Worm (Caenorhabditis elegans): Measurements from ENCODE around the gene C25E10.12.

DNA sequence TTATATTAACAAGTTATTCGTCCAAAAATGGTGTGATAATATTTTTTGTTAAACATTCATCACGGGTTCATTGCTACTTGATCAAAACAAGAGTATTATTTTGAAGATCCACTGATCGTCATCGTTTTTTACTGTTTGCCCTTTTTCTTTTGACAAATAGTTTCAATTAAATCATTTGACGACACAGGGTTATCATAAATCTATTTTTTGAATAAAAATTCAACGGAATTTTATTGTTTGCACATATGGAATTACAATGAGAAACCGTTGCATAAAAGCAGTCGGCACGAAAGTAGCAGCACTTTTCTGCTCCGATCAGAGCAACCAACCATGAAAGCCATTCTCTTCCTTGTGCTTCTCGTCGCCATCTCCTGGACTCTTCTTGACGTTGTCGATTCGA lies 5.4 kb upstream of the C25E10.12 start, which contains the start of gene fip-2:
- TF ChIP-seq ama-1 (optimal IDR thresholded peaks at IDR 0.05) (no peak), F13C5.2 (tag; optimal IDR thresholded peaks at IDR 0.05) (no peak), tbx-11 (GFP tag; IDR thresholded peaks at IDR 0.05) (no peak), flt-1 (GFP tag; IDR thresholded peaks at IDR 0.05) (no peak), scrt-1 (GFP tag; IDR thresholded peaks at IDR 0.05) (no peak), B0310.2 (tag; optimal IDR thresholded peaks at IDR 0.05) (no peak), tra-4 (tag; optimal IDR thresholded peaks at IDR 0.05) (no peak), sea-1 (GFP tag; conservative IDR thresholded peaks at IDR 0.05) (no peak), hnd-1 (tag; optimal IDR thresholded peaks at IDR 0.05) (no peak), ets-7 (tag; optimal IDR thresholded peaks at IDR 0.05) (no peak)

Data from whole organism, early embryonic.